Fruit fly (Drosophila melanogaster) whole organism, adult: ENCODE data around the gene CG31051.

Experiments used
- CG14711 ChIP-seq: fragments of 200-800 bp; sonication (Bioruptor generic); optimal IDR thresholded peaks from 2 replicates; lab custom pipeline; 2018; ENCODE audit warnings: missing biosample characterization, mild to moderate bottlenecking, missing genetic modification characterization, moderate library complexity
- CG7045 ChIP-seq: fragments of 200-800 bp; sonication (Bioruptor generic); optimal IDR thresholded peaks from 2 replicates; lab custom pipeline; 2017; ENCODE audit warnings: missing biosample characterization, mild to moderate bottlenecking, missing genetic modification characterization
- CG7101 ChIP-seq: fragments of 200-800 bp; sonication (Bioruptor generic); optimal IDR thresholded peaks from 2 replicates; lab custom pipeline; 2018; ENCODE audit warnings: missing biosample characterization, mild to moderate bottlenecking, missing genetic modification characterization, moderate library complexity
- Clk ChIP-seq: fragments of 200-800 bp; sonication (Bioruptor generic); optimal IDR thresholded peaks from 2 replicates; lab custom pipeline; 2017; ENCODE audit warnings: missing biosample characterization, missing genetic modification characterization
- Mnt ChIP-seq: fragments of 200-800 bp; sonication (Bioruptor generic); optimal IDR thresholded peaks from 2 replicates; lab custom pipeline; 2016; ENCODE audit warnings: missing biosample characterization, mild to moderate bottlenecking, missing genetic modification characterization
- bab1 ChIP-seq: fragments of 200-800 bp; sonication (Bioruptor generic); optimal IDR thresholded peaks from 3 replicates; lab custom pipeline; 2019; ENCODE audit warnings: missing biosample characterization, mild to moderate bottlenecking, missing genetic modification characterization, moderate library complexity
- cic ChIP-seq: fragments of 200-800 bp; sonication (Bioruptor generic); optimal IDR thresholded peaks from 2 replicates; lab custom pipeline; 2017; ENCODE audit warnings: missing biosample characterization, mild to moderate bottlenecking, missing genetic modification characterization, moderate library complexity
- kay ChIP-seq: fragments of 200-800 bp; sonication (Bioruptor generic); peaks from one replicate; lab custom pipeline; 2016; ENCODE audit warnings: missing biosample characterization, missing genetic modification characterization, borderline replicate concordance
- ovo ChIP-seq: fragments of 200-800 bp; sonication (Bioruptor generic); optimal IDR thresholded peaks from 2 replicates; lab custom pipeline; 2016; ENCODE audit warnings: missing biosample characterization, missing genetic modification characterization
- toe ChIP-seq: fragments of 200-800 bp; sonication (Bioruptor generic); optimal IDR thresholded peaks from 2 replicates; lab custom pipeline; 2016; ENCODE audit warnings: missing biosample characterization, missing genetic modification characterization

DNA sequence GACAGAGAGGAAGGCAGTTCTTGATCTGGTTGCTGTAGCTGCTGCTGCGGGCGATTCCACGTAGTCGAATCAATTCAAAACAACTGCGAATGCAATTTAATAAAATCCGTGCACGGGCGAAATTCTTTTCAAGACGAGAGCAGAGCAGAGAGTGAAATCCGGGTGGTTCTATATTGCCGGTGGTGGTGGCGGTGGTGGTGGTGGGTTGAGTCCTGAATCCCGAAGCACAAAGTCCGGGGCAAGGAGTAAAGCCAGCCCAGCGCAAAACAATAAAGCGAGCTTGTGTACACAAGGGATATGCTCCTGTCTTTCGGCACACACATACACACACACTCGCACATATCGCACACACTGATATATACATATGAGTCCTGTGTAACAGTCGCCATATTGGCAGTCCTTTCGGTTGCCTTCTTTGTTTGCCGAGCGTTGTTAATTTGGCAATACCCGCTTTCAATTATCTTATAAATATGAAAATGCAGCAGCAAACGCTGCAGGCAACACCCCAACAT lies 41.1 kb upstream of the CG31051 start:
- TF ChIP-seq ovo (GFP tag; lab: Kevin White, UChicago) (no peak), Mnt (GFP tag; lab: Kevin White, UChicago) (no peak), bab1 (no peak), toe (no peak), CG14711 (no peak), kay (GFP tag; lab: Kevin White, UChicago) (no peak), Clk (GFP tag; lab: Kevin White, UChicago) (no peak), cic (GFP tag; lab: Kevin White, UChicago) (no peak), CG7045 (GFP tag; lab: Kevin White, UChicago) (no peak), CG7101 (tag; lab: Kevin White, UChicago) (no peak)
